Worm (Caenorhabditis elegans): Measurements from ENCODE around the gene C15H11.1.

Gene C15H11.1

ce11 chrV:14436195-14436594 lies 42.6 kb downstream of the C15H11.1 start:
- TF ChIP-seq nhr-23 (tag; optimal IDR thresholded peaks at IDR 0.05) (no peak), pha-4 (tag; optimal IDR thresholded peaks at IDR 0.05) (no peak), unc-62 (GFP tag; optimal IDR thresholded peaks at IDR 0.05) (no peak), unc-39 (tag; optimal IDR thresholded peaks at IDR 0.05) (no peak), nhr-237 (tag; optimal IDR thresholded peaks at IDR 0.05) (no peak), nhr-77 (tag; optimal IDR thresholded peaks at IDR 0.05) (no peak), lin-15B (tag; optimal IDR thresholded peaks at IDR 0.05) (no peak), nhr-11 (tag; optimal IDR thresholded peaks at IDR 0.05) (no peak)

- TF ChIP-seq elt-2 (tag; optimal IDR thresholded peaks at IDR 0.05) (no peak), aly-2 (tag; optimal IDR thresholded peaks at IDR 0.05) (no peak), ztf-11 (tag; optimal IDR thresholded peaks at IDR 0.05) (no peak)
Observed at ce11 chrV:14437355-14437754, 43.8 kb downstream of the C15H11.1 start.

- no peak for TF ChIP-seq mdl-1 (tag; optimal IDR thresholded peaks at IDR 0.05)
- no peak for TF ChIP-seq ceh-9 (tag; optimal IDR thresholded peaks at IDR 0.05)
- TF ChIP-seq nhr-25 (tag; optimal IDR thresholded peaks at IDR 0.05) = peak; percentile 31
- TF ChIP-seq fkh-2 (tag; optimal IDR thresholded peaks at IDR 0.05) = no peak
- TF ChIP-seq egl-5 (tag; optimal IDR thresholded peaks at IDR 0.05) = no peak
Observed at ce11 chrV:14438099-14438739, 44.6 kb downstream of the C15H11.1 start.

ce11 chrV:14439236-14439635 lies 45.6 kb downstream of the C15H11.1 start:
- TF ChIP-seq nhr-12 (tag; optimal IDR thresholded peaks at IDR 0.05) (no peak), elt-3 (tag; optimal IDR thresholded peaks at IDR 0.05) (no peak), lin-39 (tag; optimal IDR thresholded peaks at IDR 0.05) (no peak), egl-27 (tag; optimal IDR thresholded peaks at IDR 0.05) (no peak), nhr-25 (tag; optimal IDR thresholded peaks at IDR 0.05) (peak; percentile 31), ceh-9 (tag; optimal IDR thresholded peaks at IDR 0.05) (no peak)

ce11 chrV:14440841-14441240 lies 47.2 kb downstream of the C15H11.1 start, which contains the start of gene F23B12.4:
F23B12.4 (plus strand) TSS chrV:14441141.
- TF ChIP-seq tbx-2 (tag; optimal IDR thresholded peaks at IDR 0.05) (no peak), ZK546.5 (tag; optimal IDR thresholded peaks at IDR 0.05) (no peak), nhr-76 (tag; optimal IDR thresholded peaks at IDR 0.05) (no peak), eor-1 (tag; optimal IDR thresholded peaks at IDR 0.05) (no peak), ceh-9 (tag; optimal IDR thresholded peaks at IDR 0.05) (no peak), nhr-67 (tag; optimal IDR thresholded peaks at IDR 0.05) (no peak), egl-5 (tag; optimal IDR thresholded peaks at IDR 0.05) (no peak), lin-15B (tag; optimal IDR thresholded peaks at IDR 0.05) (no peak), hmg-11 (tag; optimal IDR thresholded peaks at IDR 0.05) (no peak), elt-3 (tag; optimal IDR thresholded peaks at IDR 0.05) (no peak), zag-1 (tag; optimal IDR thresholded peaks at IDR 0.05) (no peak), unc-39 (tag; optimal IDR thresholded peaks at IDR 0.05) (no peak), nhr-28 (tag; optimal IDR thresholded peaks at IDR 0.05) (no peak)

All from whole organism, L3 larva.